Worm (Caenorhabditis elegans): ENCODE data around the gene fbxa-72.

DNA sequence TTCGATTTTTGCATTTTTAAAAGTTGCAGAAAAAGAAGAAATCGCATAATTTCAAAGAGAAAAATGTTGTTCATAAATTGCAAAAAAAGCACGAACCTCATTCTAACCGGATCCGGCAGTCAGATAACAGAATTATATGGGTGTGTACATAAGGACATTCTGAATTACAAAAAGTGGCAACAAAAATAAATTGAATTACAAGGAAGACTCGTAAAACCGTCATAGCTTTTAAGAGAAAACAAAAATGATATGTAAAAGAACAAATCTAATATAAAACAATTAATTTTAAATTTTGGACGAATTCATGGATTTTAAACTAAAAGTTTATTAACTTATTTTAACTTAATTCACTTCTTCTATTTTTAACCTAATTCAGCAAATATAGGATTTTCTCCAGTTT, 16.3 kb downstream of the fbxa-72 start, which contains the start of gene F31F4.17:
- TF ChIP-seq unc-39 (tag; optimal IDR thresholded peaks at IDR 0.05) = no peak
- no peak for TF ChIP-seq nhr-12 (tag; optimal IDR thresholded peaks at IDR 0.05)
- no peak for TF ChIP-seq fos-1 (tag; optimal IDR thresholded peaks at IDR 0.05)
- no peak for TF ChIP-seq nhr-11 (tag; optimal IDR thresholded peaks at IDR 0.05)
